Worm (Caenorhabditis elegans) whole organism, L2 larva: ENCODE data around the gene memb-1.

Experiments
- R02D3.7 ChIP-seq: fragments of 150-350 bp; optimal IDR thresholded peaks from 2 replicates; lab custom pipeline; 2014; ENCODE audit warnings: missing biosample characterization, missing genetic modification characterization
- lin-13 ChIP-seq: fragments of 150-350 bp; optimal IDR thresholded peaks from 2 replicates; lab custom pipeline; 2014; ENCODE audit warnings: missing biosample characterization, missing genetic modification reagents, missing genetic modification characterization
- nhr-12 ChIP-seq: fragments of 150-350 bp; optimal IDR thresholded peaks from 2 replicates; lab custom pipeline; 2014; ENCODE audit warnings: missing biosample characterization, missing genetic modification characterization
- nhr-237 ChIP-seq: fragments of 150-350 bp; optimal IDR thresholded peaks from 2 replicates; lab custom pipeline; 2014; ENCODE audit warnings: missing biosample characterization, missing genetic modification characterization
- ztf-4 ChIP-seq: fragments of 150-350 bp; optimal IDR thresholded peaks from 2 replicates; lab custom pipeline; 2014; ENCODE audit warnings: missing biosample characterization, missing genetic modification characterization

ce11 chrX:9458142-9458541 lies 16.8 kb upstream of the memb-1 start, which contains the start of gene tba-8:
- no peak for TF ChIP-seq nhr-12 (tag; lab: Kevin White, UChicago)
- no peak for TF ChIP-seq R02D3.7 (tag; lab: Kevin White, UChicago)
- TF ChIP-seq nhr-237 = no peak
- no peak for TF ChIP-seq lin-13 (GFP tag; lab: Kevin White, UChicago)
- TF ChIP-seq ztf-4 (tag; lab: Kevin White, UChicago) = no peak
